Fruit fly (Drosophila melanogaster) whole organism, pupa: ENCODE measurements around the gene Or98b.

Experiments used
- CG10348 ChIP-seq: fragments of 200-800 bp; sonication (Bioruptor generic); IDR thresholded peaks from 2 replicates; pipeline ENCODE4 v1.3.6; 2022; ENCODE audit warnings: missing biosample characterization, missing genetic modification characterization
- CG12605 ChIP-seq: fragments of 200-800 bp; sonication (Bioruptor generic); IDR thresholded peaks from 2 replicates; pipeline ENCODE4 v1.3.6; 2022; ENCODE audit warnings: missing biosample characterization, missing genetic modification characterization
- CG15710 ChIP-seq: fragments of 200-800 bp; sonication (Bioruptor generic); optimal IDR thresholded peaks from 2 replicates; lab custom pipeline; 2018; ENCODE audit warnings: missing biosample characterization, mild to moderate bottlenecking, missing genetic modification characterization, moderate library complexity
- CG32121 ChIP-seq: fragments of 200-800 bp; sonication (Bioruptor generic); IDR thresholded peaks from 2 replicates; pipeline ENCODE4 v1.3.6; 2022; ENCODE audit warnings: missing biosample characterization, missing genetic modification characterization
- CG34367 ChIP-seq: fragments of 200-800 bp; sonication (Bioruptor generic); optimal IDR thresholded peaks from 2 replicates; lab custom pipeline; 2018; ENCODE audit warnings: missing biosample characterization, mild to moderate bottlenecking, missing genetic modification characterization
- CG4496 ChIP-seq: fragments of 200-800 bp; sonication (Bioruptor generic); IDR thresholded peaks from 3 replicates; pipeline ENCODE4 v1.3.6; 2022; ENCODE audit warnings: missing biosample characterization, missing genetic modification characterization
- CG8159 ChIP-seq: fragments of 200-800 bp; sonication (Bioruptor generic); optimal IDR thresholded peaks from 3 replicates; lab custom pipeline; 2018; ENCODE audit warnings: missing biosample characterization, mild to moderate bottlenecking, missing genetic modification characterization, moderate library complexity
- CG8301 ChIP-seq: fragments of 200-800 bp; sonication (Bioruptor generic); optimal IDR thresholded peaks from 2 replicates; lab custom pipeline; 2018; ENCODE audit warnings: missing biosample characterization, mild to moderate bottlenecking, missing genetic modification characterization
- D1 ChIP-seq: fragments of 200-800 bp; sonication (Bioruptor generic); optimal IDR thresholded peaks from 2 replicates; lab custom pipeline; 2018; ENCODE audit warnings: missing biosample characterization, mild to moderate bottlenecking, missing genetic modification characterization, moderate library complexity
- EcR ChIP-seq: fragments of 200-800 bp; sonication (Bioruptor generic); optimal IDR thresholded peaks from 3 replicates; lab custom pipeline; 2019; ENCODE audit warnings: missing biosample characterization, missing genetic modification characterization, mild to moderate bottlenecking, moderate library complexity, missing genetic modification reagents
- Pif1B ChIP-seq: fragments of 200-800 bp; sonication (Bioruptor generic); optimal IDR thresholded peaks from 3 replicates; lab custom pipeline; 2016; ENCODE audit warnings: missing biosample characterization, missing genetic modification characterization
- gl ChIP-seq: fragments of 200-800 bp; sonication (Bioruptor generic); optimal IDR thresholded peaks from 2 replicates; lab custom pipeline; 2018; ENCODE audit warnings: missing biosample characterization, mild to moderate bottlenecking, missing genetic modification characterization
- rn ChIP-seq: fragments of 200-800 bp; sonication (Bioruptor generic); IDR thresholded peaks from 2 replicates; pipeline ENCODE4 v1.3.6; 2022; ENCODE audit warnings: missing biosample characterization, missing genetic modification characterization

- TF ChIP-seq CG10348 (GFP tag; lab: Robert Waterston, UW) = no peak
- no peak for TF ChIP-seq CG8301 (tag; lab: Kevin White, UChicago)
- TF ChIP-seq CG32121 = no peak
- no peak for TF ChIP-seq CG8159 (tag; lab: Kevin White, UChicago)
- TF ChIP-seq gl (tag; lab: Kevin White, UChicago) = no peak
- TF ChIP-seq rn (GFP tag; lab: Robert Waterston, UW) = no peak
- TF ChIP-seq D1 (tag; lab: Kevin White, UChicago) = no peak
- TF ChIP-seq CG4496 = 0 out of 3 replicates have a peak, but pooled peaks have one; percentile 20
- no peak for TF ChIP-seq EcR
- TF ChIP-seq CG15710 (tag; lab: Kevin White, UChicago) = no peak
- TF ChIP-seq CG12605 (GFP tag; lab: Robert Waterston, UW) = no peak
- no peak for TF ChIP-seq Pif1B
- TF ChIP-seq CG34367 (tag; lab: Kevin White, UChicago) = no peak
Observed at dm6 chr3R:28305959-28306358, 46.1 kb upstream of the Or98b start.
